Fruit fly (Drosophila melanogaster) whole organism, prepupa: ENCODE measurements around the gene Obp99a.

Source experiments
- Blimp-1 ChIP-seq: fragments of 200-800 bp; sonication (Bioruptor generic); optimal IDR thresholded peaks from 3 replicates; lab custom pipeline; 2017; ENCODE audit warnings: missing biosample characterization, missing genetic modification characterization, mild to moderate bottlenecking, moderate library complexity, missing genetic modification reagents
- CG11294 ChIP-seq: fragments of 200-800 bp; sonication (Bioruptor generic); IDR thresholded peaks from 2 replicates; pipeline ENCODE4 v1.3.6; 2022; ENCODE audit warnings: missing biosample characterization, missing genetic modification characterization
- CG11902 ChIP-seq: fragments of 200-800 bp; sonication (Bioruptor generic); optimal IDR thresholded peaks from 3 replicates; lab custom pipeline; 2016; ENCODE audit warnings: missing biosample characterization, missing genetic modification characterization
- CG16779 ChIP-seq: fragments of 200-800 bp; sonication (Bioruptor generic); optimal IDR thresholded peaks from 3 replicates; lab custom pipeline; 2017; ENCODE audit warnings: missing biosample characterization, mild to moderate bottlenecking, missing genetic modification characterization
- CG31627 ChIP-seq: fragments of 200-800 bp; sonication (Bioruptor generic); optimal IDR thresholded peaks from 3 replicates; lab custom pipeline; 2016; ENCODE audit warnings: missing biosample characterization, missing genetic modification characterization
- CG32006 ChIP-seq: fragments of 200-800 bp; sonication (Bioruptor generic); optimal IDR thresholded peaks from 3 replicates; lab custom pipeline; 2017; ENCODE audit warnings: missing biosample characterization, mild to moderate bottlenecking, missing genetic modification characterization
- CG9139 ChIP-seq: fragments of 200-800 bp; sonication (Bioruptor generic); optimal IDR thresholded peaks from 3 replicates; lab custom pipeline; 2017; ENCODE audit warnings: missing biosample characterization, mild to moderate bottlenecking, missing genetic modification characterization
- Sox15 ChIP-seq: fragments of 200-800 bp; sonication (Bioruptor generic); optimal IDR thresholded peaks from 3 replicates; lab custom pipeline; 2016; ENCODE audit warnings: missing biosample characterization, missing genetic modification characterization
- cyc ChIP-seq: fragments of 200-800 bp; sonication (Bioruptor generic); optimal IDR thresholded peaks from 3 replicates; lab custom pipeline; 2016; ENCODE audit warnings: missing biosample characterization, missing genetic modification characterization
- eg ChIP-seq: fragments of 200-800 bp; sonication (Bioruptor generic); IDR thresholded peaks from 3 replicates; pipeline ENCODE4 v1.3.6; 2022; ENCODE audit warnings: missing biosample characterization, missing genetic modification characterization

DNA sequence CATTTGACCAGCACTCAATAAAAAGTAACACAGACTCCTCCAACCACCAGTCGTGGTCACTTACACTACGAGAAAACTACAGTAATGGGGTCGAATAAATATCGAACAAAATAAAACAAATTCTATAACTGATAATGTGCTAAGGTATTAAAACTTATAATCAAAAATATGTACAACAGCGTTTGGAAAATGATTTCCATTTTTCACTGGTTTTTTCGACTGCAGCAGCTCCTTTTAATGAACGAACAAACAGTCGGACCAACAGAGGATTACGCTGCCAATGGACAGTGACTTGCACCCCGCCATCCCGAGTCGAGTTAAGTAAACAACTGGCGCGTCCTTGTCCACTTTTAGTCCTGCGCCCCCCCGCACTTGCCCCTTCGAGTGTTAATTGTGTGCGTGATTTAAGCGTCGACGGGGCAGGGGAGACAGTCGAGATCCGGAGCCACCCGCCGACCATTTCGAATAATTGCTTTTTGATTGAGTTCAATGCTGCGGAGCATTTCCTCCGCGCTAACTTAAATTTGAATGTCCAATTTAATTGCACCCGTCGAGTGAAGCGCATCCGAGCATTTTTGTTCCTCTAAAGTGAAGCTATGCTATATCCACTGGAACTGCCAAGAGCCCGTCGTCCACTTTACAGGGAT, 7.2 kb upstream of the Obp99a start, which contains the start of gene ppk21:
- TF ChIP-seq CG16779 (tag; lab: Kevin White, UChicago) (no peak), CG9139 (GFP tag; lab: Kevin White, UChicago) (no peak), CG11902 (GFP tag; lab: Kevin White, UChicago) (no peak), CG31627 (GFP tag; lab: Kevin White, UChicago) (no peak), Blimp-1 (GFP tag; lab: Kevin White, UChicago) (no peak), Sox15 (no peak), eg (GFP tag; lab: Robert Waterston, UW) (no peak), CG11294 (GFP tag; lab: Robert Waterston, UW) (no peak), cyc (no peak), CG32006 (GFP tag; lab: Kevin White, UChicago) (no peak)
